Fruit fly (Drosophila melanogaster): Measurements from ENCODE around the gene CG14340.

CG14340 gene

DNA sequence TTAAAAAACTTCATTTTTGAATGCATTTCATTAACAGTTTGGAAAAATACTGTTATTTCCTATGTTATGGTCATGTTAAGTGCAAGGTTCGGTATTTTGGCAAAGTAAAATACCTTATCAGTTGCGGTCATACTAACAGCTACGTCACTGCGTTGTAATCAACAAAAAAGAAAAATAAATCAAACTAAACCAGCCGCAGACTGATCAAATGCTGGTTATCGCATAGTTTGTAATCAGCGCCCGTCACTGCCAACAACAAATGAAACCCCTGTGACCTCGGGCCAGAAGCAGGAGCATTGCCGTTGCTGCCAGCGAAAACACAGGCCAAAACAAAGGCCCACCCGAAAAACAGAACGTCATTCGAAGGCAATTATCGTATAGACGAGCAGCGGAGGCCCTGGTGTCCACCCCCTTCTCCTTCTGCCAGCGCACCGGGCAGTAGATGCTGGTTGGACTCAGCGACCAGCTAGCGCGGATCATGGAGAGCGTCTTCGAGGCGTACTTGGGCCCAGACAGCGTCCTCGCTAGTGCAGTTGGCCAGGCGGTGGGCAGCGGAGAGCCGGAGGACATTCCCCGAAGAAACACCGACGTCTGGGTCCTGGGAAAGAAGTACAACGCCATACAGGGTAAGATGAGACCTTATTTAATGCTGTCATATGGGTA lies 31.8 kb upstream of the CG14340 start, which contains the start of gene Atg4a:
Atg4a (plus strand) TSS at position 110 of the 663 bp plus-strand sequence.
- TF ChIP-seq CG17801 (GFP tag; optimal IDR thresholded peaks at IDR 0.05; ENCODE audit: partially characterized antibody) = peak; percentile 73

DNA sequence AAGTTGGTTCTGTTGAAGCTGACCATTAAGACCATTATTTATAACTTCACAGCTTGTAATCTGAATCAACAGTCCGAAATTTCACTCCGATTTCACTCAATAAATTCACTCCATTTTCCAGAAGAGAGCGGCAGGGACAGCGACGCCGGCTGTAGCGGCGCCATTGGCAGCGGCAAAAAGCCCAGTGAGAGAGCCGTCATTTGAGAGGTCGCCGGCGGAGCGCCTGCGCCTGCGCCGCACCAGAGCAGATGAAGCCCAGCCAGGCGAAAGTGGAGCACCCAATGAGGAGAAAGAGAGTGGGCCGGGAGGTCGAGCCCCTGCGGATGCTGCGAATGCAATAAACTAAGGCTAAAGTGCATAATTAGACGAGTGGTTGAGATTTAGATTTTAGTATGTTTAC lies 30.1 kb upstream of the CG14340 start:
- TF ChIP-seq CG17801 (GFP tag; optimal IDR thresholded peaks at IDR 0.05; ENCODE audit: partially characterized antibody) = no peak

DNA sequence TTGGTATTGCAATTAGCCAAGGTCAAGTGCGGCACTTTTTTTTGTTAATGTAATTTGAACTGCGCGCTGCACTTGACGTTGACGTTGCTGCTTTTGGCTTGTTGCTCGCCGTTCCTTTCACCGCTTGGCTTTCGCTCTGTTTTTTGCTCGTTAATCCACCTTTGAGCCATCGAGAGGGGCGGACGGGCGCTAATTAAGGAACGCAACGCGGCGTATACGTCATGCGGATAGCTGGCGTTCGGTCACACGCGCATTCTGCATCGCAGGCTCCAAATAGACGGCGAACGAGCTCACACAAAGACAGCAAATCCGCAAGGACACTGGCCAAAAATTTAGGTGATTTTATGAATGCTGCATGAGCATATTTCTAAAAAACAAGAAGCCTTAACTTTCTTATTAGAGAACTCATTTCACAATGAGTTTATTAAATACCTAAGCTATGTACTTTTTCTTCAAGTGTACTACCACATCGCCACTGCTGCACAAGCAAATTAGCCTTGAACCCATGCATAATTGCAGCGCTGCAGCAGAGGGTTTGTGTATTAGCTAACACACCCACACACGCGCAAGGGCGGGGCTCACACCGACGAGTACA lies 26.3 kb upstream of the CG14340 start:
- no peak for TF ChIP-seq CG17801 (GFP tag; optimal IDR thresholded peaks at IDR 0.05; ENCODE audit: partially characterized antibody)

dm6 chr2L:1091675-1092074 lies 21.1 kb upstream of the CG14340 start:
- TF ChIP-seq CG17801 (GFP tag; optimal IDR thresholded peaks at IDR 0.05; ENCODE audit: partially characterized antibody) = peak; percentile 37

DNA sequence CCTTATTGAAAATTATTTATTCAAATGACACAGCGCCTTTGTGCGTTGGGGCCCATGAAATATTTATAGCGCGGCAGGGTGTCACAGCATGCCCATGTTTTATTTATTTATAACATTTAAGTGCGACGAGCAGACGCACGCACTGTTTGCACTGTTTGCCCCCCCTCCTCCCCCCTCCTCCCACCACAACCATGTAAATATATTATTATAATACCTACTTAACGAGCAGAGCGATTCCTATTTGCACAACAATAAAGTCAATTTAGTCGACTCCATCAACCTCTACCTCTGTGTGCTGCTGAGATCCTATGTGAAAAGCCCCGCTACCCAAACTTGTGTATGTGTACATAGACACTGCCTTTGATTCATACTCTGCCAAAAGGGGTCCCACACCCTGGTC lies 18.0 kb upstream of the CG14340 start:
- TF ChIP-seq CG17801 (GFP tag; optimal IDR thresholded peaks at IDR 0.05; ENCODE audit: partially characterized antibody) = no peak

- TF ChIP-seq CG17801 (GFP tag; optimal IDR thresholded peaks at IDR 0.05; ENCODE audit: partially characterized antibody) = no peak
Measured at dm6 chr2L:1095450-1095849, 17.3 kb upstream of the CG14340 start.

DNA sequence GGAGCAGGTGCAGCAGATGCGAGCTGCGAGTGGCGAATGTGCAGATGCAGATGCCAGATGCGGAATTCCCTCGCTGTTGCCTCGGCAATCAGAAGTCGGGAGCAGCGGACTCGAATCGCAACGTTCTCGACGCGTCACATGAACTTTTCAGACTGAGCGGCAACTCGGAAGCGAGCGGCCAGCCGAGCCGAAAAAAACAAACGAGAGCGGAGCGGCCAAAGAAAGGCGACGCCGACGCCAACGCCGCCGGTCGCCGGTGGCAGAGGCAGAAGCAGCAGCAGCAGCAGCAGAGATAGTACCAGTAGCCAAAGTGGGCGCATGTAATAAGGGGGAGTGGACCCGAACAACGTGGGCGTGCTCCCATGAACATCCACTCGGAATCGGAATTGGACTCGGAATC lies 10.4 kb upstream of the CG14340 start, which contains the start of gene CG4629:
CG4629 (minus strand) TSS at position 156 of the 400 bp plus-strand sequence.
- no peak for TF ChIP-seq CG17801 (GFP tag; optimal IDR thresholded peaks at IDR 0.05; ENCODE audit: partially characterized antibody)

dm6 chr2L:1108029-1108688 lies 4.6 kb upstream of the CG14340 start, which contains the start of the genes PolrMT and CG14339:
PolrMT (minus strand) TSS chr2L:1108373.
CG14339 (plus strand) TSS chr2L:1108540.
- no peak for TF ChIP-seq CG17801 (GFP tag; optimal IDR thresholded peaks at IDR 0.05; ENCODE audit: partially characterized antibody)

DNA sequence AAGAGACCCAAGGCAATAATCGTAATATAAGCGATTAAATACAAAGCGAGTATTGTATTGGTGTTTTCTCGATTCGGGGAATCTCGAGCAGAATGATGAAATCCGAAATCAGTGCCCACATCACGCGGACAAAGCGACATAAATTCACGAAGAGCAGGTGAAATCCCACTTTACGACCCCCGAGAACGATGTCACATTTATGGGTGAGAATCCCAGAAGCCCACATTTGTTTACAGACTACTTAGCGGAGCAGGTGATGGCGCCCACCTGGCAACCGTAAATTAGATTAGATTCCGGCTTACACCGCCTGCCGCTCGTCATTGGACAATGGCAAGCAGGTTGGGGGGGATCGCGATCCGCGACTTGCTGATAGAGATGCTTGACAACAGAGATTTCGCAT lies 1.5 kb downstream of the CG14340 start:
- no peak for TF ChIP-seq CG17801 (GFP tag; optimal IDR thresholded peaks at IDR 0.05; ENCODE audit: partially characterized antibody)

- TF ChIP-seq CG17801 (GFP tag; optimal IDR thresholded peaks at IDR 0.05; ENCODE audit: partially characterized antibody) = no peak
Measured at dm6 chr2L:1116661-1117322, 4.1 kb downstream of the CG14340 start.

- TF ChIP-seq CG17801 (GFP tag; optimal IDR thresholded peaks at IDR 0.05; ENCODE audit: partially characterized antibody) = no peak
Measured at dm6 chr2L:1118149-1118548, 5.4 kb downstream of the CG14340 start.

DNA sequence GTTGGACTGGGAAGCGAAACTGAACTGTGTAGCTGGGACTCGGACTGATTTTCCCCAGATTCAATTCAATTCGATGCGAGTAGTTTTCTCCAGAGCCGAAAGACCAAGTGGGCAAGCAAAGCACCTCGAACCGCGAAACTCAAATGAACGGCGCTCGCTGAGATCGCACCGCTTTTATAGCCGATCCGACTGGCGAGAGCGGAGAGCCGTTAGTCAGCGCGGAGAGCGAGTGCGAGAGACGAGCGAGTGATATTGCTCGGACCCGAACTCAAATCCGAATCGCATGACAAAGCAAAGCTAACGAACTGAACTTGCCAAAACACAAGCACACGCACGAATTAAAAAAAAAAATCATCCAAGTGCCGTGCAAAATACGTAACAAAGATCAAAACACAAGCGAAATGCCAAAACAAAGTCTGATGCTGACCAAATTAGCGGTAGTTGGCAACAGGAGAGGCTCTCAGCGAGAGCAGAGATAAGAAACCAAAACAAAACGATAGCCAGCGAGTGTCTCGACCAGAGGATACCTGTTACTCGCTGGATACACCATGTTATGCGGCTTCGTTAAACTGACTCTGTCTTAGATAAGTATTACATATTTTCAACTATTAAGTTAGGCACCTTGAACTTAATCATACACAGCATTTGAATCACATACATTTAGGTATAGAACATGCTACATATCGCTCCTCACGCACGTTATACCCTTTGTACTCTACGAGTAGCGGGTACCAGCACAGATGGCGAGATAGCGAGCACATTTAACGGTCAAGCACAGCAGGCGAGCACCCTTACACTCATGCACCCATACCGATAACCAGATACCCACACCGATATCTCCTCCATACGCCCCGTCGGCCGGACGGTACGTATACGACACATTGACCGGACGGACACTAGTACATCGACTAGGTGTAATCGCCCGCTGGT lies 6.4 kb downstream of the CG14340 start:
- TF ChIP-seq CG17801 (GFP tag; optimal IDR thresholded peaks at IDR 0.05; ENCODE audit: partially characterized antibody) = peak; percentile 55

dm6 chr2L:1120206-1120902 lies 7.6 kb downstream of the CG14340 start:
- no peak for TF ChIP-seq CG17801 (GFP tag; optimal IDR thresholded peaks at IDR 0.05; ENCODE audit: partially characterized antibody)
